Fruit fly (Drosophila melanogaster) whole organism, prepupa: ENCODE results near the gene Ccdc114.

Source experiments
- CG34406 ChIP-seq: fragments of 200-800 bp; sonication (Bioruptor generic); optimal IDR thresholded peaks from 3 replicates; lab custom pipeline; 2016; ENCODE audit warnings: missing biosample characterization, missing genetic modification characterization
- Met ChIP-seq: fragments of 200-800 bp; sonication (Bioruptor generic); optimal IDR thresholded peaks from 3 replicates; lab custom pipeline; 2016; ENCODE audit warnings: missing biosample characterization, missing genetic modification characterization
- ss ChIP-seq, 2 experiments: fragments of 200-800 bp; sonication (Bioruptor generic); optimal IDR thresholded peaks; 2 replicates in 1 of 2; 3 replicates in 1 of 2; lab custom pipeline; 2017 to 2018; ENCODE audit warnings: mild to moderate bottlenecking in 2 of 2, missing biosample characterization in 2 of 2, missing genetic modification characterization in 2 of 2, moderate library complexity in 1 of 2

dm6 chr3R:16664144-16664825 lies 39.8 kb upstream of the Ccdc114 start:
- TF ChIP-seq ss (GFP tag; optimal IDR thresholded peaks at IDR 0.05; lab: Kevin White, UChicago) (no peak), Met (GFP tag; lab: Kevin White, UChicago) (no peak), CG34406 (no peak)
